Worm (Caenorhabditis elegans) whole organism, mixed stage, embryonic: Measurements from ENCODE around the gene F01F1.3.

Source experiments
- blmp-1 ChIP-seq: fragments of 150-350 bp; optimal IDR thresholded peaks from 2 replicates; lab custom pipeline; 2014; ENCODE audit warnings: missing biosample characterization, missing genetic modification characterization
- ceh-39 ChIP-seq: fragments of 150-350 bp; optimal IDR thresholded peaks from 2 replicates; lab custom pipeline; 2014; ENCODE audit warnings: missing biosample characterization, missing genetic modification characterization
- ces-1 ChIP-seq: fragments of 150-350 bp; optimal IDR thresholded peaks from 2 replicates; lab custom pipeline; 2014; ENCODE audit warnings: missing biosample characterization, missing genetic modification reagents, missing genetic modification characterization
- elt-3 ChIP-seq: fragments of 150-350 bp; optimal IDR thresholded peaks from 2 replicates; lab custom pipeline; 2014; ENCODE audit warnings: missing biosample characterization, missing genetic modification characterization
- lin-13 ChIP-seq: fragments of 150-350 bp; optimal IDR thresholded peaks from 2 replicates; lab custom pipeline; 2014; ENCODE audit warnings: missing biosample characterization, missing genetic modification characterization
- lsy-2 ChIP-seq: fragments of 150-350 bp; optimal IDR thresholded peaks from 2 replicates; lab custom pipeline; 2014; ENCODE audit warnings: missing biosample characterization, missing genetic modification characterization
- mab-5 ChIP-seq: fragments of 150-350 bp; optimal IDR thresholded peaks from 2 replicates; lab custom pipeline; 2014; ENCODE audit warnings: missing biosample characterization, missing genetic modification characterization
- nhr-12 ChIP-seq: fragments of 150-350 bp; optimal IDR thresholded peaks from 2 replicates; lab custom pipeline; 2014; ENCODE audit warnings: missing biosample characterization, missing genetic modification characterization
- nhr-2 ChIP-seq: fragments of 150-350 bp; optimal IDR thresholded peaks from 2 replicates; lab custom pipeline; 2014; ENCODE audit warnings: missing biosample characterization, missing genetic modification characterization
- nhr-28 ChIP-seq: fragments of 150-350 bp; optimal IDR thresholded peaks from 2 replicates; lab custom pipeline; 2014; ENCODE audit warnings: missing biosample characterization, missing genetic modification characterization
- pha-4 ChIP-seq: fragments of 150-350 bp; optimal IDR thresholded peaks from 2 replicates; lab custom pipeline; 2018; ENCODE audit warnings: missing biosample characterization, missing genetic modification reagents, missing genetic modification characterization
- snpc-4 ChIP-seq: fragments of 150-350 bp; optimal IDR thresholded peaks from 2 replicates; lab custom pipeline; 2014; ENCODE audit warnings: missing biosample characterization, missing genetic modification characterization
- unc-39 ChIP-seq: fragments of 150-350 bp; optimal IDR thresholded peaks from 2 replicates; lab custom pipeline; 2014; ENCODE audit warnings: missing biosample characterization, missing genetic modification characterization
- unc-62 ChIP-seq: fragments of 150-350 bp; optimal IDR thresholded peaks from 2 replicates; lab custom pipeline; 2014; ENCODE audit warnings: missing biosample characterization, missing genetic modification reagents, missing genetic modification characterization

ce11 chrIII:5833376-5833775 lies 38.4 kb upstream of the F01F1.3 start, which contains the start of the genes R12B2.13 and mdt-15:
- TF ChIP-seq nhr-28 (tag; lab: Kevin White, UChicago) (no peak), elt-3 (tag; lab: Kevin White, UChicago) (no peak), blmp-1 (tag; lab: Kevin White, UChicago) (no peak), unc-62 (GFP tag; lab: Kevin White, UChicago) (no peak), mab-5 (tag; lab: Kevin White, UChicago) (no peak), unc-39 (tag; lab: Kevin White, UChicago) (no peak), nhr-12 (tag; lab: Kevin White, UChicago) (no peak), snpc-4 (no peak), lsy-2 (tag; lab: Kevin White, UChicago) (no peak), ceh-39 (tag; lab: Kevin White, UChicago) (no peak), lin-13 (tag; lab: Kevin White, UChicago) (no peak), ces-1 (no peak), pha-4 (no peak), nhr-2 (no peak)
